Worm (Caenorhabditis elegans) whole organism, mixed stage, embryonic: ENCODE results near the gene xtr-2.

ENCODE experiments used
- ceh-83 ChIP-seq: fragments of 200-800 bp; sonication (Bioruptor generic); optimal IDR thresholded peaks from 2 replicates; lab custom pipeline; 2018; ENCODE audit warnings: mild to moderate bottlenecking, missing genetic modification characterization, missing compliant biosample characterization
- elt-1 ChIP-seq: sonication (generic microtip); optimal IDR thresholded peaks from 2 replicates; lab custom pipeline; 2017; ENCODE audit warnings: missing genetic modification characterization, mild to moderate bottlenecking, missing compliant biosample characterization, antibody characterized with exemption, moderate library complexity, borderline replicate concordance; ENCODE audit not compliant: insufficient read depth
- lsy-2 ChIP-seq: fragments of 150-350 bp; optimal IDR thresholded peaks from 2 replicates; lab custom pipeline; 2014; ENCODE audit warnings: missing biosample characterization, missing genetic modification characterization
- mab-5 ChIP-seq: fragments of 150-350 bp; optimal IDR thresholded peaks from 2 replicates; lab custom pipeline; 2014; ENCODE audit warnings: missing biosample characterization, missing genetic modification characterization
- mep-1 ChIP-seq: fragments of 150-350 bp; optimal IDR thresholded peaks from 2 replicates; lab custom pipeline; 2017; ENCODE audit warnings: missing biosample characterization, missing genetic modification reagents, missing genetic modification characterization, inconsistent platforms
- nhr-12 ChIP-seq: fragments of 150-350 bp; optimal IDR thresholded peaks from 2 replicates; lab custom pipeline; 2014; ENCODE audit warnings: missing biosample characterization, missing genetic modification characterization
- nhr-237 ChIP-seq: fragments of 150-350 bp; optimal IDR thresholded peaks from 2 replicates; lab custom pipeline; 2014; ENCODE audit warnings: missing biosample characterization, missing genetic modification characterization
- sem-2 ChIP-seq: fragments of 200-800 bp; sonication (Bioruptor generic); optimal IDR thresholded peaks from 2 replicates; lab custom pipeline; 2018; ENCODE audit warnings: mild to moderate bottlenecking, missing genetic modification characterization, missing compliant biosample characterization
- snpc-4 ChIP-seq: fragments of 150-350 bp; optimal IDR thresholded peaks from 2 replicates; lab custom pipeline; 2014; ENCODE audit warnings: missing biosample characterization, missing genetic modification characterization
- sptf-1 ChIP-seq: sonication (generic microtip); optimal IDR thresholded peaks from 2 replicates; lab custom pipeline; 2017; ENCODE audit warnings: mild to moderate bottlenecking, missing genetic modification characterization, moderate library complexity, missing compliant biosample characterization
- unc-62 ChIP-seq: fragments of 150-350 bp; optimal IDR thresholded peaks from 2 replicates; lab custom pipeline; 2014; ENCODE audit warnings: missing biosample characterization, missing genetic modification reagents, missing genetic modification characterization
- zip-8 ChIP-seq: fragments of 150-350 bp; optimal IDR thresholded peaks from 2 replicates; lab custom pipeline; 2014; ENCODE audit warnings: missing biosample characterization, missing genetic modification characterization
- ztf-11 ChIP-seq: fragments of 150-350 bp; optimal IDR thresholded peaks from 2 replicates; lab custom pipeline; 2014; ENCODE audit warnings: missing biosample characterization, missing genetic modification characterization

DNA sequence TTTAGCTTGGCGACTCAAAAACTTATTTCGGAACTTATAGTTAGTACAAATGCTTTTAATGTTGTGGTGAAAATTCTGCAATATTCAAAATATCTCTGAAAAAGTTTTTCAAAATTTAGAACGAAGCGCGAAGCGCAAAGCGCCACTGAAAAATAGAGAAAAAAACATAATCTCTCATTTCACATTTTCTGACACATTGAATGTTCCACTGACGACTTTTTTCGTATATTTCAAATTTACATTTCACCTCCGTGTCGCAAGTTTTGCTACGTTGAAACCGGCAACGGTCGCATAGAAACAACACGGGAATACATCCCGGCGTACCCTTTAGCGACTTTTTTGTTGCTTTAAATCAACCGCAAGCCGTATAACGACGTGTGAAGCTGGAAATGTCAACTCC is 33.0 kb downstream of the xtr-2 start, which contains the start of gene F42F12.14:
- TF ChIP-seq nhr-237 (tag; lab: Kevin White, UChicago) (no peak), ztf-11 (tag; lab: Kevin White, UChicago) (no peak), zip-8 (no peak), elt-1 (tag; lab: Kevin White, UChicago) (no peak), sem-2 (GFP tag; lab: Kevin White, UChicago) (no peak), mep-1 (tag; lab: Kevin White, UChicago) (no peak), nhr-12 (tag; lab: Kevin White, UChicago) (no peak), lsy-2 (no peak), sptf-1 (tag; lab: Kevin White, UChicago) (no peak), ceh-83 (no peak), snpc-4 (tag; lab: Kevin White, UChicago) (no peak), mab-5 (tag; lab: Kevin White, UChicago) (no peak), unc-62 (GFP tag; lab: Kevin White, UChicago) (no peak)
